Fruit fly (Drosophila melanogaster) whole organism: ENCODE results near the gene Sema1a.

Experiments used
- CG8478 ChIP-seq: fragments of >200 bp; optimal IDR thresholded peaks from 2 replicates; lab custom pipeline; 2018; ENCODE audit warnings: inconsistent platforms
- Dll ChIP-seq: fragments of >200 bp; optimal IDR thresholded peaks from 2 replicates; lab custom pipeline; 2017
- EcR ChIP-seq, 2 experiments: fragments of >200 bp; optimal IDR thresholded peaks; 2 replicates each; lab custom pipeline; 2017; ENCODE audit warnings: missing biosample characterization in 2 of 2, missing genetic modification characterization in 2 of 2, missing genetic modification reagents in 2 of 2
- pan ChIP-seq: fragments of >200 bp; optimal IDR thresholded peaks from 2 replicates; lab custom pipeline; 2017
- psq ChIP-seq: fragments of >200 bp; optimal IDR thresholded peaks from 2 replicates; lab custom pipeline; 2017
- usp ChIP-seq: fragments of >200 bp; optimal IDR thresholded peaks from 2 replicates; lab custom pipeline; 2017; ENCODE audit warnings: missing biosample characterization, missing genetic modification characterization, mixed read lengths

Sema1a gene

DNA sequence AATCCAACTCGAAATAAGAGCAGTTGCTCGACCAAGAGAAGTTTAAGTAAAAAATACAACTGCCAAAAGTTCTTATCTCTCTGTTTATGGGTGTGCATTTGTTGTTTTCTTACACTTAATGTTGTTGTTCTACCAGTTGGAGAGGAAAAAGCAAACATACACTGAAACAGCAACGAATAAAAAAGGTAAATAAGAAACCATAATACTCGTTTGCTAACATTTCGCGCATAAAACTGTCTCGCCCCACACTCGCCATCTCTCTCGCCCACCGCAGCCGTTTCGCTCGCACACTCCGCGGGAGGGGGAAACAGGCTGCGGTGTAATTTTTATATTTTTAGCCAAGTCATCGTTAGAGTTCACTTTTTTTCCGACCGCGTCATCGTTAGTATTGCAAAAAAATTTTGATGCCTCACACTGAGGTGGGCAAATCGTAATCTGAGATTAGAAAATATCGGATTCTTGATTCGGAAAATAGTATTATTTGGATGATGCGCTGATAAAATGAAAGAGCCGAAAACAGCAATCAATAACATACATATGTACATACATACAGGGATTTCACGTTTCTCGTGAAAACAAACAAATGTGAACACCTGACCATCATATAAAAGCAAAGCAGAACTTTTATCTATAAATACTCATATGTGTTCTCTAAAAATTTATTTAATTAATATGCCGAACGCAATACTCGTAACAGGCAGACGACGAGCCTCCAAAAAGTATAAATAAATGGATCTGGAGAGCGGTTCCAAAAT lies 150.7 kb downstream of the Sema1a start:
- TF ChIP-seq EcR (GFP tag; optimal IDR thresholded peaks at IDR 0.05; lab: Kevin White, UChicago) (no peak), Dll (no peak), pan (lab: Kevin White, UChicago) (no peak), usp (GFP tag; lab: Kevin White, UChicago) (no peak), psq (lab: Kevin White, UChicago) (no peak), CG8478 (lab: Kevin White, UChicago) (no peak)

- no peak for TF ChIP-seq CG8478 (lab: Kevin White, UChicago)
- TF ChIP-seq EcR (GFP tag; optimal IDR thresholded peaks at IDR 0.05; lab: Kevin White, UChicago), result no peak
- no peak for TF ChIP-seq pan (lab: Kevin White, UChicago)
- TF ChIP-seq Dll, result no peak
- no peak for TF ChIP-seq psq (lab: Kevin White, UChicago)
- no peak for TF ChIP-seq usp (GFP tag; lab: Kevin White, UChicago)
Measured at dm6 chr2L:8694250-8694704, 152.3 kb downstream of the Sema1a start.

dm6 chr2L:8697915-8698627 lies 156.1 kb downstream of the Sema1a start:
- TF ChIP-seq psq (lab: Kevin White, UChicago) (no peak), Dll (no peak), usp (GFP tag; lab: Kevin White, UChicago) (no peak), CG8478 (lab: Kevin White, UChicago) (no peak), pan (lab: Kevin White, UChicago) (no peak), EcR (GFP tag; optimal IDR thresholded peaks at IDR 0.05; lab: Kevin White, UChicago) (no peak)

- TF ChIP-seq psq (lab: Kevin White, UChicago) (no peak), pan (lab: Kevin White, UChicago) (no peak), usp (GFP tag; lab: Kevin White, UChicago) (no peak), EcR (GFP tag; optimal IDR thresholded peaks at IDR 0.05; lab: Kevin White, UChicago) (no peak), CG8478 (lab: Kevin White, UChicago) (no peak), Dll (no peak)
Measured at dm6 chr2L:8699895-8700314, 158.0 kb downstream of the Sema1a start.

DNA sequence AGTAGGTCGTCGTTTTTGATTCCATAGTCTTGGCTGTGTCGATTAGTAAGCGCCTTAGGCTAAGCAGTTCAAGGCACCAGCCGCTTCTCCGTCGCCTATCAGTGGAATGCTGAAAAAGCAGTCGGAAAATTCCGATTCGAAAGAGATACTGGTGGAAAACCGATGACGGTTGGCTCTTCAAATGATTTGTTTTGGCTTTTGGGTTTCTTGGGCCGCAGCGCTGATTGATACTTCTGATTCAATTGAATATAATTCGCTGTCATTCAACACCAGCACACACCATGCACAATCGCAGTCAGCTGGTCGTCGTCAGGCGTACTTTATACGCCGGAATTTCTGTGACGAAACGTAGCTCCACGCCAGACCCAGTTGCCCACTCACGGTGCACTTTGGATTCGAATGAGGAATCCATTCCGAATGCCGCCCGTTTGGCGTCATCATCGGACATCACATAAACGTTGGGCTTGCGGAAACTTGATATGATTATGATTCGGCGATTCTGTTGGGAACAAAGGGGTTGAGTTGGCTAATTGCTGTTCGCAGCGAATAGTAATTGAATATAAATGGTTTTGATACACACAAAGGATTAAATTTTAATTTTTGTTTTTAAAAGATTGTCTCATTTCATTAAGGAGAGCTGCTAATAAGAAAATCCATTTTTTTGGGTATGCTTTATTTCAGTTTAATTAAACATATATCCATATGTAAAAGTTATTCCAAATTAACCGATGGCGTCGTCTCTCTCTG lies 159.1 kb downstream of the Sema1a start:
- TF ChIP-seq CG8478 (lab: Kevin White, UChicago), result no peak
- TF ChIP-seq usp (GFP tag; lab: Kevin White, UChicago), result no peak
- TF ChIP-seq pan (lab: Kevin White, UChicago), result no peak
- no peak for TF ChIP-seq EcR (GFP tag; optimal IDR thresholded peaks at IDR 0.05; lab: Kevin White, UChicago)
- TF ChIP-seq psq (lab: Kevin White, UChicago), result no peak
- no peak for TF ChIP-seq Dll

dm6 chr2L:8702907-8703626 lies 161.1 kb downstream of the Sema1a start:
- TF ChIP-seq CG8478 (lab: Kevin White, UChicago) (no peak), Dll (no peak), EcR (GFP tag; optimal IDR thresholded peaks at IDR 0.05; lab: Kevin White, UChicago) (no peak), psq (lab: Kevin White, UChicago) (no peak), usp (GFP tag; lab: Kevin White, UChicago) (no peak), pan (lab: Kevin White, UChicago) (no peak)

DNA sequence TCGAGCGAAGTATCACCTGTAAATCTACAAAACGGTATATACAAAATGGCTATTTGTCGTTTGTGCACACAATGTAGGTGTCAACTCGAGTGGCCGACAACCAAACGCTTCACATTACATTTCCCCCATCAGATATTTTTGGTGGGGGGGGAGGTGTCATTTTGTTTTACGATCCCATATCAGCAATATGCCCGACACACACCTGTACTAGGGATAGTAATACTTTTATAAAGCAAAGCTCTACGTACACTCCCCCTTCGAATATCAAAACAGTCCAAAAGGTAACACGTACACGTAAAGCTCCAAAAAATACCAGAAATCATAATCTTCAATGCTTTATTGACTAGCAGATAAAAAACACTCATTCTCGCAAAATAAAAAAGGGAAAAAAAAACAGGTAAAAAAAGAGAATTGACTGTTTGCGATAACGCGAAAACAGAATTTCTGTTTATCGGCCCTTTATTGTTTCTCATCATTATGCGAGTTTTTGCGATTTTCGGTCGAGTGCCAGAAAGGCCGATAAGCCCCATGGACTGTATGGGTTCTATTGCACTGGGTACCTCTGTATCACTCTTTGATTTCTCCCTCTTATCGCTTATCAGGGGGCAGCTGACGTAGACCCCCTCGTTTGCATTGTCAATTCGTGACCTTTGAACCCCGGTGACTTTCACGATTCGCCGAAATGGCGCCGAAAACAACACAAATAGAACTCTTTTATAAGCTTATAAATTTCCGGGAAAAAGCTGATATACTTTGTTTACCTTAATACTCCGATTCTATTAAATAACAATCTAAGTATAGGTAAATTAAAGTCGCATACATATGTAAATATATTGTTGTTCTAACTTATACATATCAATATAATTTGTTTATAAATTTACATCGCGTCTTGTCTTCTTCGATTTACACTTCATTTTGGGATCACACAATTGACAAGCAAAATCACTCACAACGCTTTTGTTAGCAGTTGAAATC lies 163.0 kb downstream of the Sema1a start, which contains the start of gene CatB:
Gene CatB (plus strand): TSS at position 925 of the 975 bp plus-strand sequence.
- TF ChIP-seq CG8478 (lab: Kevin White, UChicago) (no peak), psq (lab: Kevin White, UChicago) (no peak), pan (lab: Kevin White, UChicago) (no peak), EcR (GFP tag; optimal IDR thresholded peaks at IDR 0.05; lab: Kevin White, UChicago) (no peak), Dll (no peak)

DNA sequence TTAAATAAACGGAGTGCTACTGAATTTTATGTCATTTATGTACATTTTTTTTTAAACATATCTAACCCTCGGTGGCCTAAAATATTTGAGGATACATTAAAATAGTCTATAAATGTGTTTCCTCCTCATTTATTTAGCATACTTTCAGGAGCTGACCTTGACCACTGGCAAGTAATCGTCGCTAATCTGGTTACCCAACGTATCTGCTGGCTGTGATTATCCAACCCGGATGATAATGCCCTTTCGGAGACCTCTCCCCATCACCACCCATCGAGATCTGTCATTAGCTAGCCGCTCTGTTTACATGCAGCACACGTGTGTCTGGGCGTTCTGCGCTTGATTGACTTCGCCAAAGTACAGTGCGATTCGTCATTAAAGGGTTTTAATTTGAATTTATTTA lies 165.6 kb downstream of the Sema1a start:
- no peak for TF ChIP-seq Dll

DNA sequence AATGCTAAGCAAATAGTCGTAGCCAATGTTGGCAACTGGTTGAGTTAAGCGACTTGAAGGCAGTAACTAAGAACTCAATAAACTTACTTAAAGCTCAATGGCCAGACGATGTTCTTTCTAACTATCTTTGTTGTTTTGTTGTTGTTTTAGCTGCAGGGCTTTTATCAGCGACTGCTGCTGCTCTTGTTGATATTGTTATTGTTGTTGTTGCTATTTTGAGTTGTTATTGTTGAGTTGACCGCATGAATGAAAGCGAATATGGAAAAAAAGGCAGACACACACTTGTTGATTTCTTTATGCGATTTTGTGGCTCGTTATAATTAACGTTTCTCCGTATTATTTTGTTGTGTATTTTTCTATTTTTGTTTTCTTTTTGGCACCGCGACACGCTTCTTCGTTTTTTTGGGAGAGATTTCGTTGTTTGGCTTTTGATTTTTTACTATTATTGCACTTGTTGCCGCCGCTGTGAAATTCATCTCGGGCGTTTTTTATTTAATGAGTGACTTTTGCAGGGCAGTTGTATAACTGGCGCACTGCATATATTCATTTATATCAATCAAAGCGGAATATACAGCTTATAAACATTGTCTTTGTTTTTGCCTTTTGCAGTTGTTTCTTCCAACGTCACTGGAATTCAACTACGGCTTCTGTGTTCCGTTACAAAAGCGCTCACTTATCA lies 166.6 kb downstream of the Sema1a start:
- TF ChIP-seq usp (GFP tag; lab: Kevin White, UChicago), result no peak
- no peak for TF ChIP-seq pan (lab: Kevin White, UChicago)
- TF ChIP-seq psq (lab: Kevin White, UChicago), result no peak
- no peak for TF ChIP-seq CG8478 (lab: Kevin White, UChicago)
- TF ChIP-seq Dll, result no peak
- no peak for TF ChIP-seq EcR (GFP tag; optimal IDR thresholded peaks at IDR 0.05; lab: Kevin White, UChicago)
